Fruit fly (Drosophila melanogaster): ENCODE results near the gene Taf10.

Gene Taf10

dm6 chr2L:2765659-2766373 lies 1.9 kb upstream of the Taf10 start, which contains the start of the genes Snx21 and aph-1 (continued):
- TF ChIP-seq CG9139 (GFP tag; optimal IDR thresholded peaks at IDR 0.05) (peak; percentile 84), CG8119 (GFP tag; IDR thresholded peaks at IDR 0.05) (peak; percentile 88), topi (GFP tag; optimal IDR thresholded peaks at IDR 0.05) (peak; percentile 84), CG16779 (tag; optimal IDR thresholded peaks at IDR 0.05) (peak; percentile 81), Lpt (GFP tag; optimal IDR thresholded peaks at IDR 0.05) (peak; percentile 61), CG32006 (GFP tag; optimal IDR thresholded peaks at IDR 0.05) (peak; percentile 91), CG8319 (GFP tag; optimal IDR thresholded peaks at IDR 0.05) (peak; percentile 72), CG31627 (GFP tag; optimal IDR thresholded peaks at IDR 0.05) (peak; percentile 92), vri (GFP tag; optimal IDR thresholded peaks at IDR 0.05) (peak; percentile 72), CG34406 (GFP tag; optimal IDR thresholded peaks at IDR 0.05) (peak; percentile 89)

dm6 chr2L:2769476-2770185 lies 1.9 kb downstream of the Taf10 start, which contains the start of the genes colt and HINT1:
TSS of gene colt (minus strand) at chr2L:2770069.
TSS of gene HINT1 (plus strand) at chr2L:2770135.
- TF ChIP-seq lz (GFP tag; optimal IDR thresholded peaks at IDR 0.05): no peak
- peak; percentile 64 for TF ChIP-seq CG32006 (GFP tag; optimal IDR thresholded peaks at IDR 0.05)
- TF ChIP-seq net (GFP tag; optimal IDR thresholded peaks at IDR 0.05): peak; percentile 72
- TF ChIP-seq CG6792 (GFP tag; optimal IDR thresholded peaks at IDR 0.05): no peak
- peak; percentile 98 for TF ChIP-seq CG9139 (GFP tag; optimal IDR thresholded peaks at IDR 0.05)
- TF ChIP-seq Eip75B (GFP tag; optimal IDR thresholded peaks at IDR 0.05): peak; percentile 39
- TF ChIP-seq fd59A (GFP tag; optimal IDR thresholded peaks at IDR 0.05): no peak
- TF ChIP-seq acj6 (GFP tag; optimal IDR thresholded peaks at IDR 0.05): peak; percentile 12
- TF ChIP-seq fd85E (GFP tag; optimal IDR thresholded peaks at IDR 0.05): no peak
- TF ChIP-seq CG16779 (tag; optimal IDR thresholded peaks at IDR 0.05): peak; percentile 92
- TF ChIP-seq CG6163 (GFP tag; IDR thresholded peaks at IDR 0.05): peak; percentile 52; the same call in 2 of the 3 replicates
- TF ChIP-seq CG8119 (GFP tag; IDR thresholded peaks at IDR 0.05): peak; percentile 71; the same call in 2 of the 3 replicates
- peak; percentile 64 for TF ChIP-seq dac (GFP tag; optimal IDR thresholded peaks at IDR 0.05)
- TF ChIP-seq CG1621 (tag; optimal IDR thresholded peaks at IDR 0.05): peak; percentile 91
- TF ChIP-seq Eip78C (GFP tag): peak; percentile 87
- no peak for TF ChIP-seq CG10631 (GFP tag; optimal IDR thresholded peaks at IDR 0.05)
- peak; percentile 37 for TF ChIP-seq cyc (GFP tag; optimal IDR thresholded peaks at IDR 0.05)
- no peak for TF ChIP-seq CG11902 (GFP tag; optimal IDR thresholded peaks at IDR 0.05)
- TF ChIP-seq Hr4 (GFP tag; optimal IDR thresholded peaks at IDR 0.05): peak; percentile 71
- no peak for TF ChIP-seq CG31627 (GFP tag; optimal IDR thresholded peaks at IDR 0.05)
- peak; percentile 65 for TF ChIP-seq CG3032 (tag; optimal IDR thresholded peaks at IDR 0.05)
- peak; percentile 66 for TF ChIP-seq CG7368 (GFP tag; optimal IDR thresholded peaks at IDR 0.05)
- no peak for TF ChIP-seq Hr39 (GFP tag; optimal IDR thresholded peaks at IDR 0.05)
- peak; percentile 76 for TF ChIP-seq svp (GFP tag)
- peak; percentile 41 for TF ChIP-seq OdsH (GFP tag; optimal IDR thresholded peaks at IDR 0.05)
- TF ChIP-seq Sox14 (GFP tag; optimal IDR thresholded peaks at IDR 0.05): peak; percentile 70
- peak; percentile 96 for TF ChIP-seq CG6808 (GFP tag; optimal IDR thresholded peaks at IDR 0.05)
- TF ChIP-seq Gug (GFP tag; IDR thresholded peaks at IDR 0.05): no peak
- TF ChIP-seq CG8632 (GFP tag; optimal IDR thresholded peaks at IDR 0.05): no peak
- peak; percentile 82 for TF ChIP-seq spab (GFP tag; optimal IDR thresholded peaks at IDR 0.05)
- no peak for TF ChIP-seq Smox (GFP tag; optimal IDR thresholded peaks at IDR 0.05)
- TF ChIP-seq Blimp-1 (GFP tag; optimal IDR thresholded peaks at IDR 0.05): no peak
- TF ChIP-seq topi (GFP tag; optimal IDR thresholded peaks at IDR 0.05): peak; percentile 60
- TF ChIP-seq vri (GFP tag; optimal IDR thresholded peaks at IDR 0.05): peak; percentile 45
- no peak for TF ChIP-seq Met (GFP tag; optimal IDR thresholded peaks at IDR 0.05)
- no peak for TF ChIP-seq fkh (GFP tag; optimal IDR thresholded peaks at IDR 0.05)
- TF ChIP-seq CG6854 (GFP tag; optimal IDR thresholded peaks at IDR 0.05): peak; percentile 92
- TF ChIP-seq Sox102F (GFP tag; optimal IDR thresholded peaks at IDR 0.05): peak; percentile 40
- TF ChIP-seq esn (GFP tag; optimal IDR thresholded peaks at IDR 0.05): peak; percentile 3
- peak; percentile 41 for TF ChIP-seq CG34406 (GFP tag; optimal IDR thresholded peaks at IDR 0.05)
- TF ChIP-seq ss (GFP tag; optimal IDR thresholded peaks at IDR 0.05): peak; percentile 97 to 99
- TF ChIP-seq Ets21C (GFP tag; optimal IDR thresholded peaks at IDR 0.05): no peak
- peak; percentile 96 for TF ChIP-seq CG6276 (GFP tag; optimal IDR thresholded peaks at IDR 0.05)
- peak; percentile 47 for TF ChIP-seq achi (GFP tag; optimal IDR thresholded peaks at IDR 0.05)
